Worm (Caenorhabditis elegans): ENCODE measurements around the gene hxk-3.

hxk-3 gene

DNA sequence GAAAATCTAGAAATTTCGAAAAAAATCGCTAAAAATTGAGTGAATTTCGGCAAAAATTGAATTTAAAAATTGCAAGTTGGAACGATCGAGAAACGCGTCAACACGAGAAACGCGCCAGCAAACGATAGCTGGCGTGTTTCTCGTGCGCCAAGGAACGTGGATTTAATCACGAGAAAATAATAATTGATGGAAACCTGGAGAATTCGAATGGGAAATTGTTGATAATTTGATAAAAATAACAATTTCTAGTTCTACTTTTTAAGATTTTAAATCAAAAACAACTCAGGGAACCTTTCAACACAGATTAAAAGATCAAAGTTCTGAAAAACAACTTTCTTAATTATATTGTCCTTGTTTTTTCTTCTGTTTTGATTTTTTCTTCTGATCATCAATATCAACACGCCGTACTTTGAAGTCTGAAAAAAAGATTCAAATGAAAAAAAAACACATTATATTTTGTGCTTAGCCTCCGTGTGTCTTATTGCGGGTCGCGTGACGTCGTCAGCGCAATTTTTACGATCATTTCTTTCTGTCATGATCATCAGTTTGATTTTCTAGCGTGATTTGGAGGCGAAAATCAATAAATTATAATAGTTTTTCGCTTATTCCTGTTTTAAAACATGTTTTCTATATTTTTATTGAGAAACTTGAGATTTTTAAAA is 1.3 kb upstream of the hxk-3 start, which contains the start of gene npp-20 (continued):
- TF ChIP-seq tbx-9 (tag; optimal IDR thresholded peaks at IDR 0.05; ENCODE audit: borderline replicate concordance), result no peak
- TF ChIP-seq madf-8 (GFP tag; conservative IDR thresholded peaks at IDR 0.05), result peak; percentile 16; the same call in 1 of the 2 replicates
- no peak for TF ChIP-seq F22D6.2 (tag; optimal IDR thresholded peaks at IDR 0.05)
- TF ChIP-seq nfya-1 (tag; optimal IDR thresholded peaks at IDR 0.05; ENCODE audit: borderline replicate concordance, insufficient read depth), result no peak
- TF ChIP-seq K11D2.4 (GFP tag; IDR thresholded peaks at IDR 0.05), result no peak
- no peak for TF ChIP-seq F55B11.4 (tag; optimal IDR thresholded peaks at IDR 0.05; ENCODE audit: borderline replicate concordance, insufficient read depth)
- TF ChIP-seq hrde-1 (tag; optimal IDR thresholded peaks at IDR 0.05; ENCODE audit: borderline replicate concordance), result no peak
- TF ChIP-seq xnd-1 (tag; optimal IDR thresholded peaks at IDR 0.05), result peak; percentile 60
- peak; percentile 59; the same call in 1 of the 2 replicates for TF ChIP-seq nfyb-1 (GFP tag; IDR thresholded peaks at IDR 0.05)
- TF ChIP-seq sdz-38 (tag; optimal IDR thresholded peaks at IDR 0.05), result no peak
- TF ChIP-seq somi-1 (GFP tag; optimal IDR thresholded peaks at IDR 0.05), result no peak
- no peak for TF ChIP-seq F57A8.1 (GFP tag; optimal IDR thresholded peaks at IDR 0.05)
- no peak for TF ChIP-seq B0035.1 (tag; optimal IDR thresholded peaks at IDR 0.05)
- no peak for TF ChIP-seq ztf-6 (GFP tag; IDR thresholded peaks at IDR 0.05)
- TF ChIP-seq die-1 (tag; optimal IDR thresholded peaks at IDR 0.05), result no peak
- no peak for TF ChIP-seq lag-1 (GFP tag; IDR thresholded peaks at IDR 0.05)
- no peak for TF ChIP-seq ceh-40 (GFP tag; IDR thresholded peaks at IDR 0.05)
- no peak for TF ChIP-seq nhr-90 (tag; optimal IDR thresholded peaks at IDR 0.05)
- TF ChIP-seq ztf-3 (GFP tag; optimal IDR thresholded peaks at IDR 0.05), result no peak
- TF ChIP-seq unc-130 (GFP tag; optimal IDR thresholded peaks at IDR 0.05), result no peak
- TF ChIP-seq B0261.1 (tag; optimal IDR thresholded peaks at IDR 0.05), result no peak
- TF ChIP-seq sptf-2 (GFP tag; optimal IDR thresholded peaks at IDR 0.05), result no peak
- no peak for TF ChIP-seq let-526 (GFP tag; IDR thresholded peaks at IDR 0.05)
- no peak for TF ChIP-seq Y56A3A.18 (GFP tag; IDR thresholded peaks at IDR 0.05)
- peak; percentile 49 for TF ChIP-seq B0336.3 (GFP tag; IDR thresholded peaks at IDR 0.05)
- no peak for TF ChIP-seq lsy-27 (tag; optimal IDR thresholded peaks at IDR 0.05; ENCODE audit: borderline replicate concordance, insufficient read depth)
- TF ChIP-seq cebp-2 (GFP tag; IDR thresholded peaks at IDR 0.05), result no peak
- TF ChIP-seq aptf-3 (GFP tag; IDR thresholded peaks at IDR 0.05), result no peak
- no peak for TF ChIP-seq nhr-120 (GFP tag; IDR thresholded peaks at IDR 0.05)
- no peak for TF ChIP-seq ztf-28 (GFP tag; IDR thresholded peaks at IDR 0.05)

DNA sequence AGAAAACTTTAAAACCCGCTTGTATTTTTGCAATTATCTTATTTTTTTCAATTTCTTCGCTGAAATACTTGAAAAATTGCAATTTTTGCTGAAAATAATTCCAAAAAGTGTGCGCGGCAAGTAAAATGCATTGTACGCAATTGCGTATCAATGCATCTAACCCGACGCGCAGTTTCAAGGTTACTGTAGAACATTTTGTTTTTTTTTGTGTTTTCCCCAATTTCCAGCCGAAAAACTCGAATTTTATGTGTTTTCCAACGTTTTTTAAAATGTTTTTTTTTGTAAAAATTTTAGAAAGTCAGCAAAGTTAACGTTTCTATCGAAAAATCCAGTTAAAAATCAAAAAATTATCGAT is 770 bp upstream of the hxk-3 start:
- TF ChIP-seq xnd-1 (tag; optimal IDR thresholded peaks at IDR 0.05), result peak; percentile 67
- no peak for TF ChIP-seq K11D2.4 (GFP tag; IDR thresholded peaks at IDR 0.05)
- TF ChIP-seq gei-17 (GFP tag; optimal IDR thresholded peaks at IDR 0.05), result no peak
- peak; percentile 82 for TF ChIP-seq lsl-1 (GFP tag; optimal IDR thresholded peaks at IDR 0.05)
- no peak for TF ChIP-seq sdz-38 (tag; optimal IDR thresholded peaks at IDR 0.05)
- TF ChIP-seq hlh-26 (GFP tag; conservative IDR thresholded peaks at IDR 0.05), result no peak
- peak; percentile 75 for TF ChIP-seq madf-6 (GFP tag; IDR thresholded peaks at IDR 0.05)
- peak; percentile 44; the same call in 1 of the 2 replicates for TF ChIP-seq F33H1.4 (GFP tag; IDR thresholded peaks at IDR 0.05)
- no peak for TF ChIP-seq ztf-26 (tag; optimal IDR thresholded peaks at IDR 0.05)
- TF ChIP-seq athp-1 (tag; optimal IDR thresholded peaks at IDR 0.05), result peak; percentile 77
- TF ChIP-seq snpc-3.4 (tag; optimal IDR thresholded peaks at IDR 0.05), result peak; percentile 19
- no peak for TF ChIP-seq ccch-3 (GFP tag; optimal IDR thresholded peaks at IDR 0.05)
- peak; percentile 20; the same call in 1 of the 2 replicates for TF ChIP-seq madf-8 (GFP tag; conservative IDR thresholded peaks at IDR 0.05)

Measured in whole organism, young adult.